Worm (Caenorhabditis elegans): ENCODE data around the gene gpa-13.
A peak's percentile ranks its signal among the peaks of the same experiment; 100 is the strongest.

Gene gpa-13

DNA sequence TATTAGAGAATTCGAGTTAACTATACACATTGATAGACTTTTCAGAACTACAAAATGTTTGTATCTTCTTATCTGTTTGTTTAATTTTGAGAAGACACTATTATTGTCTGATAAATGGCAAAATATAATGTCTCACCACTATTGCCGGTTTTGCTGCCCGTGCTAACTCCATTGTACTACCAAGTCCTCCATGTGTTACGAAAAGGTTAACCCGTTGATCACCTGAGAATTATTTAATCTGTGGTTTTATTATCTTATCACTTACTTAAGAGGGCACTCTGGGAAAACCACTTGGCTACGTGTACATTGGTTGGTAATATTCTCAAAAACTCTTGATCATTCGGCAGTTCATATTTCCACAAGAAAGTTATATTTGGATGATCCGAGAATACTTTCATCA, 41.2 kb upstream of the gpa-13 start:
- TF ChIP-seq hlh-11 (tag; optimal IDR thresholded peaks at IDR 0.05) (peak; percentile 34), dve-1 (tag; optimal IDR thresholded peaks at IDR 0.05; ENCODE audit: insufficient read depth) (peak; percentile 38), snpc-1.2 (GFP tag; IDR thresholded peaks at IDR 0.05) (no peak), unc-39 (tag; optimal IDR thresholded peaks at IDR 0.05) (no peak), skn-1 (tag; optimal IDR thresholded peaks at IDR 0.05) (no peak), nhr-28 (tag; optimal IDR thresholded peaks at IDR 0.05) (peak; percentile 29), nhr-237 (tag; optimal IDR thresholded peaks at IDR 0.05) (no peak)

DNA sequence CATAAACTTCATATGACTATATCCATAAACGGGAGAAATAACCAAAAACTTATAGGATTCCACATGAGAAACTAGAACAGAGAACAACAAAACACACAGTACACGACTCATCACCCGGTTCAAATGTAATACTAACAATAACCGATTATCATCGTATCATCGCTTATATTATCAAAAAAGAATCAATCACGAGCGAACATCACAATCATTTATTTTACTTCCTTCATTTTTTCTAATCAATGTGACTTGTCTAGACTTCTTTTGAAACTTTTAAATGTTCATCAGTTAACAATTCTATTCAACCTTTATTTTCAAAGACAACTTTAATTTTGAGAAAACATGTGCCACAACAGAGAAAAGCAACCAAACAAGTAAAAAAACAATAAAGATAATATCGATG, 40.5 kb upstream of the gpa-13 start, which contains the start of gene ugt-4:
Gene ugt-4 (minus strand): TSS at position 141 of the 400 bp plus-strand sequence.
- TF ChIP-seq lim-7 (GFP tag; IDR thresholded peaks at IDR 0.05) (no peak), rbr-2 (tag; optimal IDR thresholded peaks at IDR 0.05) (no peak), ces-1 (GFP tag; optimal IDR thresholded peaks at IDR 0.05) (no peak), arid-1 (GFP tag; conservative IDR thresholded peaks at IDR 0.05) (no peak), ctbp-1 (GFP tag; IDR thresholded peaks at IDR 0.05) (no peak), nhr-6 (tag; optimal IDR thresholded peaks at IDR 0.05) (no peak), mes-2 (tag; optimal IDR thresholded peaks at IDR 0.05; ENCODE audit: poor library complexity, severe bottlenecking) (no peak), jun-1 (tag; optimal IDR thresholded peaks at IDR 0.05) (no peak), T20F7.1 (GFP tag; optimal IDR thresholded peaks at IDR 0.05) (peak; percentile 52), daf-16 (GFP tag; optimal IDR thresholded peaks at IDR 0.05) (no peak), daf-16 (tag; optimal IDR thresholded peaks at IDR 0.05) (peak; percentile 35), ceh-62 (tag; optimal IDR thresholded peaks at IDR 0.05) (no peak), daf-19 (GFP tag; conservative IDR thresholded peaks at IDR 0.05) (no peak), unc-62 (GFP tag; optimal IDR thresholded peaks at IDR 0.05 in 1 of 2) (peak in 1 of 2 experiments; percentile 80), unc-62 (tag; optimal IDR thresholded peaks at IDR 0.05) (no peak), F44E2.7 (GFP tag; IDR thresholded peaks at IDR 0.05) (no peak), zag-1 (tag; optimal IDR thresholded peaks at IDR 0.05) (no peak), daf-8 (GFP tag; IDR thresholded peaks at IDR 0.05) (no peak), nhr-28 (tag; optimal IDR thresholded peaks at IDR 0.05) (peak; percentile 75), dve-1 (tag; optimal IDR thresholded peaks at IDR 0.05; ENCODE audit: insufficient read depth) (peak; percentile 67), lin-29 (GFP tag; IDR thresholded peaks at IDR 0.05) (no peak), hlh-30 (tag; optimal IDR thresholded peaks at IDR 0.05; ENCODE audit: insufficient read depth) (peak; percentile 65), egl-27 (tag; optimal IDR thresholded peaks at IDR 0.05) (no peak), ceh-32 (tag; optimal IDR thresholded peaks at IDR 0.05; ENCODE audit: poor library complexity) (no peak), duxl-1 (tag; optimal IDR thresholded peaks at IDR 0.05; ENCODE audit: poor library complexity) (no peak), nhr-10 (tag; optimal IDR thresholded peaks at IDR 0.05) (no peak), pqm-1 (tag; optimal IDR thresholded peaks at IDR 0.05) (peak; percentile 49), ceh-28 (tag; optimal IDR thresholded peaks at IDR 0.05) (no peak), dmd-6 (GFP tag; IDR thresholded peaks at IDR 0.05) (peak; percentile 61; the same call in 1 of the 2 replicates), daf-12 (tag; optimal IDR thresholded peaks at IDR 0.05) (no peak), Y75B8A.6 (GFP tag; IDR thresholded peaks at IDR 0.05) (no peak), nhr-77 (tag; optimal IDR thresholded peaks at IDR 0.05) (peak; percentile 53), nhr-237 (tag; optimal IDR thresholded peaks at IDR 0.05) (no peak), lin-13 (GFP tag; optimal IDR thresholded peaks at IDR 0.05) (no peak), hmg-1.1 (GFP tag; IDR thresholded peaks at IDR 0.05) (no peak), lin-15B (tag; optimal IDR thresholded peaks at IDR 0.05) (no peak), php-3 (GFP tag; IDR thresholded peaks at IDR 0.05) (0 out of 2 replicates have a peak, but pooled peaks have one; percentile 6), ZK546.5 (tag; optimal IDR thresholded peaks at IDR 0.05) (no peak), nhr-42 (GFP tag; IDR thresholded peaks at IDR 0.05) (no peak), spr-1 (tag; optimal IDR thresholded peaks at IDR 0.05) (no peak), ceh-20 (GFP tag; IDR thresholded peaks at IDR 0.05) (no peak), hlh-11 (tag; optimal IDR thresholded peaks at IDR 0.05) (peak; percentile 65), ceh-82 (tag; optimal IDR thresholded peaks at IDR 0.05) (no peak), Y5F2A.4 (GFP tag; optimal IDR thresholded peaks at IDR 0.05) (no peak), mxl-3 (GFP tag; optimal IDR thresholded peaks at IDR 0.05) (no peak)
